Worm (Caenorhabditis elegans) whole organism, mixed stage, embryonic: Measurements from ENCODE around the gene dpy-17.

Experiments
- ceh-83 ChIP-seq: fragments of 200-800 bp; sonication (Bioruptor generic); optimal IDR thresholded peaks from 2 replicates; lab custom pipeline; 2018; ENCODE audit warnings: mild to moderate bottlenecking, missing genetic modification characterization, missing compliant biosample characterization
- elt-3 ChIP-seq: fragments of 150-350 bp; optimal IDR thresholded peaks from 2 replicates; lab custom pipeline; 2014; ENCODE audit warnings: missing biosample characterization, missing genetic modification characterization
- lin-13 ChIP-seq: fragments of 150-350 bp; optimal IDR thresholded peaks from 2 replicates; lab custom pipeline; 2014; ENCODE audit warnings: missing biosample characterization, missing genetic modification characterization
- nhr-12 ChIP-seq: fragments of 150-350 bp; optimal IDR thresholded peaks from 2 replicates; lab custom pipeline; 2014; ENCODE audit warnings: missing biosample characterization, missing genetic modification characterization
- nhr-237 ChIP-seq: fragments of 150-350 bp; optimal IDR thresholded peaks from 2 replicates; lab custom pipeline; 2014; ENCODE audit warnings: missing biosample characterization, missing genetic modification characterization
- snpc-4 ChIP-seq: fragments of 150-350 bp; optimal IDR thresholded peaks from 2 replicates; lab custom pipeline; 2014; ENCODE audit warnings: missing biosample characterization, missing genetic modification characterization
- tbx-8 ChIP-seq: fragments of 200-800 bp; sonication (Bioruptor generic); optimal IDR thresholded peaks from 2 replicates; lab custom pipeline; 2018; ENCODE audit warnings: mild to moderate bottlenecking, missing genetic modification characterization, moderate library complexity, missing compliant biosample characterization
- unc-62 ChIP-seq: fragments of 150-350 bp; optimal IDR thresholded peaks from 2 replicates; lab custom pipeline; 2014; ENCODE audit warnings: missing biosample characterization, missing genetic modification reagents, missing genetic modification characterization
- ztf-11 ChIP-seq: fragments of 150-350 bp; optimal IDR thresholded peaks from 2 replicates; lab custom pipeline; 2014; ENCODE audit warnings: missing biosample characterization, missing genetic modification characterization

ce11 chrIII:5074398-5074797 is 32.7 kb upstream of the dpy-17 start, which contains the start of gene ttbk-6:
- TF ChIP-seq ztf-11 (tag; lab: Kevin White, UChicago) (no peak), lin-13 (tag; lab: Kevin White, UChicago) (no peak), elt-3 (tag; lab: Kevin White, UChicago) (no peak), tbx-8 (no peak), nhr-12 (tag; lab: Kevin White, UChicago) (no peak), unc-62 (GFP tag; lab: Kevin White, UChicago) (no peak), ceh-83 (GFP tag; lab: Kevin White, UChicago) (no peak), snpc-4 (tag; lab: Kevin White, UChicago) (no peak), nhr-237 (tag; lab: Kevin White, UChicago) (no peak)
